Fruit fly (Drosophila melanogaster): ENCODE measurements around the gene CG18666.

Gene CG18666

DNA sequence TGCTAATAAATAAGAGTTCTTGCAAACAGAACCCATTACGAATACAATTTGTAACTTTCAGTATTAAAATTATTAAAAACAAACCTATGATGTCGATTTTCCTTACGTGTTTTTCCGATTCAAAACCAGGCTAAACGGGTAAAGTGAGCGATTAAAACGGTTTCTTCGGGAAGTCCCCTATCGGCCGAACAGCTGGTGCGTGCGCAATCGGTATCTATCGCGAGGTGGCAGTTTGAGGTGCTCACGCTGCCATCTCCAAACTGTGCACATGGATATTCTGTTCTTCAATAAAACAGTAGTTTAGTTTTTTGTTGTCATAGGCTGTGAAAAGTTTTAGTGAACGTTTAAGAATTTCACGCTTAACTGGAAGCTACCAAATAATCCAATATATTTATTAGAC lies 45.4 kb upstream of the CG18666 start, which contains the start of gene TTLL4A (continued):
- TF ChIP-seq CG15011 (GFP tag; optimal IDR thresholded peaks at IDR 0.05): no peak
- TF ChIP-seq tup (GFP tag; optimal IDR thresholded peaks at IDR 0.05): no peak
- peak; percentile 52 for TF ChIP-seq CG9797 (GFP tag; optimal IDR thresholded peaks at IDR 0.05)
- TF ChIP-seq CG10267 (tag; optimal IDR thresholded peaks at IDR 0.05): peak; percentile 63
- TF ChIP-seq Med (GFP tag): peak; percentile 89
- no peak for TF ChIP-seq gcm (GFP tag; optimal IDR thresholded peaks at IDR 0.05)
- no peak for TF ChIP-seq CG15479 (GFP tag; optimal IDR thresholded peaks at IDR 0.05)
- TF ChIP-seq HLHmδ (GFP tag; optimal IDR thresholded peaks at IDR 0.05): no peak
- no peak for TF ChIP-seq nom (GFP tag; optimal IDR thresholded peaks at IDR 0.05)
- no peak for TF ChIP-seq nerfin-1 (tag; optimal IDR thresholded peaks at IDR 0.05)
- TF ChIP-seq CG13894 (tag; optimal IDR thresholded peaks at IDR 0.05): no peak
- TF ChIP-seq zen (tag; optimal IDR thresholded peaks at IDR 0.05): no peak
- TF ChIP-seq inv (GFP tag; IDR thresholded peaks at IDR 0.05; ENCODE audit: partially characterized antibody): peak; percentile 96
- peak; percentile 85 for TF ChIP-seq CG9437 (GFP tag; optimal IDR thresholded peaks at IDR 0.05)
- TF ChIP-seq NC2α (GFP tag; optimal IDR thresholded peaks at IDR 0.05): no peak
- TF ChIP-seq fd102C (GFP tag; optimal IDR thresholded peaks at IDR 0.05): no peak
- no peak for TF ChIP-seq CG8924 (tag; optimal IDR thresholded peaks at IDR 0.05)
- TF ChIP-seq esg (GFP tag; conservative IDR thresholded peaks at IDR 0.05): no peak
- peak; percentile 32 for TF ChIP-seq CG3995 (GFP tag; optimal IDR thresholded peaks at IDR 0.05)
- no peak for TF ChIP-seq crol (GFP tag; IDR thresholded peaks at IDR 0.05)
- no peak for TF ChIP-seq CG7786 (GFP tag; optimal IDR thresholded peaks at IDR 0.05)
- peak; percentile 99 for TF ChIP-seq CG6791 (GFP tag; IDR thresholded peaks at IDR 0.05; ENCODE audit: partially characterized antibody)
- peak; percentile 97 for TF ChIP-seq unc-4 (GFP tag; IDR thresholded peaks at IDR 0.05; ENCODE audit: partially characterized antibody)
- no peak for TF ChIP-seq CG6175 (GFP tag; IDR thresholded peaks at IDR 0.05)
- peak; percentile 17 for TF ChIP-seq Sry-β (GFP tag; optimal IDR thresholded peaks at IDR 0.05)
- TF ChIP-seq CG1529 (GFP tag; optimal IDR thresholded peaks at IDR 0.05): no peak
- peak; percentile 74 for TF ChIP-seq Max (GFP tag; optimal IDR thresholded peaks at IDR 0.05)
- TF ChIP-seq bowl (GFP tag; IDR thresholded peaks at IDR 0.05): no peak
- no peak for TF ChIP-seq odd (GFP tag; optimal IDR thresholded peaks at IDR 0.05)
- no peak for TF ChIP-seq Tbp (GFP tag; optimal IDR thresholded peaks at IDR 0.05)

DNA sequence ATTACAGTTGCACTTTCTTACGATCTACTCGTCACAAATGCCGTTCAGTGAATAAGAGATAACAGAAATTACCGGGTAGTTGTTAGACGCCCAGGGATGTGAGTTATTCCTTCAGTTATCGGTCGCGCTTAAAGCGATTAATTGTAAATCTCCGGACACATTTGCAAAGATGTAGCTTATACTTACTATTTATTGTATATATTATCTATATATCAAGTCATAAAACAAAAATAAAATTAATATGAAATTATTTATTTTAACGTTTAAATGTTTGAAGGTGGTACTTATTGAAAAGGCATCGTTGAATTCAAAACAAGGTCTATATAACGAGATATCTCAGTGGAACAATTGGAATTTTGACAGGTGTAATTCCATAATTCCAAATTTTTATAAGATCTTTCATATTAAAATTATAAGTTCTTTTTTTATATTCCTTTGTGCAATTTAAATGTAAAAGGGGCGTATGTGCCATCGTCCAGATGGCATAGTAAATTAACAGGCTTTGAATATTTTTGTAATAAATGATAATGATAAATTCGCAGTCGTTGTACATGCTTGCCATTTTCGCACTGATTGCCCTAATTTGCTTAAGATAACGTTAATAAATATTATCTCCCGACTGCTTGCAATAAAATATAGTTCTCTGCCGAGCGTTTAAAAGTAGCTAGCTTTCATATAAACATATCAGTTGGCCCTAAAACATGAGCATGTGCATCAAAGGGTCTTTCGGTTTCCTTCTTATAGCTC lies 33.0 kb upstream of the CG18666 start, which contains the start of the genes aub and lectin-33A:
Gene aub (minus strand): TSS at position 101 of the 747 bp plus-strand sequence.
Gene lectin-33A (plus strand): TSS at position 697 of the 747 bp plus-strand sequence.
- TF ChIP-seq CG30020 (tag; optimal IDR thresholded peaks at IDR 0.05) (peak; percentile 59), CG10431 (GFP tag; optimal IDR thresholded peaks at IDR 0.05) (no peak)

DNA sequence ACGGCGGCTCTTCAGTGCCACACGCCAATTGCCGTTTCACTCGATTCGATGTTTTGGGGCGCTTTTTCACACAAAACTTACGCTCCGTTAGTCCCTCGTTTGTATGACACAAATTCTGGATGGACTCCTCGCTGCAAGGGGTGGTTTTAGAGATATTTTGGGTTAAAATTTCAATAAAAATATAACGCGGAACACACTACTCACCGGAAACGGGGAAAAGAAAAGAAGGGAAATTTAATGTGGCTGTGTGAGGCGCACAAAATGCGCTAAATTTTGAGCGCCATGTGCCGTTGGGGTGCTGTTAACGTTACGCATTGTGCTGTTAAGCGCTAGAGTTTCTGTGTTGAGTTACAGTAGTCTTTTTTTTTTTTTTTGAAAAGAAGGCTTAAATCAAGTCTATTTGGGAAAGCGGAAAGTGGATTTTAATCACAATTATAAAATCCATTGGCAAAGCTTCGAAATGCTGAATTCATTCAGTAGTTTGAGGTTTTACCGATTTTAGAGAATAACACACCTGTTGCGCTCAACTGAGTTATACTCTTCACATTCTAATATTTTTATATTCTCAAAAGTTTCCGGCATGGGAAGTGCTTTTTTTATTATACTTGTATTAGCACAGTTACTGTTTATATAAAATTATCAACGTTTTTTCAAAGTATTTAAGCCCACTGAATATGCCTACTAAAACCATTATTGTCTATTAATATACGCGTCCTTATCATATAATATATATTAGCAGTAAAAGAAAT lies 30.5 kb upstream of the CG18666 start, which contains the start of gene RpL9:
Gene RpL9 (minus strand): TSS at position 265 of the 749 bp plus-strand sequence.
- TF ChIP-seq Mes4 (GFP tag; optimal IDR thresholded peaks at IDR 0.05) (peak; percentile 68), sob (GFP tag; IDR thresholded peaks at IDR 0.05) (no peak; the same call in 1 of the 2 replicates), CG2199 (GFP tag; IDR thresholded peaks at IDR 0.05) (0 out of 3 replicates have a peak, but pooled peaks have one; percentile 54), danr (GFP tag; IDR thresholded peaks at IDR 0.05) (no peak), croc (GFP tag; conservative IDR thresholded peaks at IDR 0.05) (no peak), da (GFP tag; optimal IDR thresholded peaks at IDR 0.05) (peak; percentile 30), CHES-1-like (GFP tag; optimal IDR thresholded peaks at IDR 0.05) (peak; percentile 49), CG17829 (tag; optimal IDR thresholded peaks at IDR 0.05) (peak; percentile 58), rib (GFP tag; IDR thresholded peaks at IDR 0.05) (peak; percentile 43; the same call in 1 of the 2 replicates), oc (tag; optimal IDR thresholded peaks at IDR 0.05) (no peak), chn (GFP tag; optimal IDR thresholded peaks at IDR 0.05) (peak; percentile 33), CG11723 (GFP tag; optimal IDR thresholded peaks at IDR 0.05) (no peak), Asciz (GFP tag; optimal IDR thresholded peaks at IDR 0.05) (peak; percentile 78), CG2129 (GFP tag; IDR thresholded peaks at IDR 0.05; ENCODE audit: partially characterized antibody) (no peak), CG8944 (GFP tag; optimal IDR thresholded peaks at IDR 0.05) (peak; percentile 18)

All from whole organism, embryonic.